Fruit fly (Drosophila melanogaster) whole organism, adult: ENCODE results near the gene SsRbeta.

Experiments used
- Mnt ChIP-seq: fragments of 200-800 bp; sonication (Bioruptor generic); optimal IDR thresholded peaks from 2 replicates; lab custom pipeline; 2016; ENCODE audit warnings: missing biosample characterization, mild to moderate bottlenecking, missing genetic modification characterization
- bab1 ChIP-seq: fragments of 200-800 bp; sonication (Bioruptor generic); optimal IDR thresholded peaks from 3 replicates; lab custom pipeline; 2019; ENCODE audit warnings: missing biosample characterization, mild to moderate bottlenecking, missing genetic modification characterization, moderate library complexity
- pad ChIP-seq: fragments of 200-800 bp; sonication (Bioruptor generic); optimal IDR thresholded peaks from 3 replicates; lab custom pipeline; 2017; ENCODE audit warnings: missing biosample characterization, missing genetic modification characterization, mild to moderate bottlenecking, moderate library complexity, missing genetic modification reagents

DNA sequence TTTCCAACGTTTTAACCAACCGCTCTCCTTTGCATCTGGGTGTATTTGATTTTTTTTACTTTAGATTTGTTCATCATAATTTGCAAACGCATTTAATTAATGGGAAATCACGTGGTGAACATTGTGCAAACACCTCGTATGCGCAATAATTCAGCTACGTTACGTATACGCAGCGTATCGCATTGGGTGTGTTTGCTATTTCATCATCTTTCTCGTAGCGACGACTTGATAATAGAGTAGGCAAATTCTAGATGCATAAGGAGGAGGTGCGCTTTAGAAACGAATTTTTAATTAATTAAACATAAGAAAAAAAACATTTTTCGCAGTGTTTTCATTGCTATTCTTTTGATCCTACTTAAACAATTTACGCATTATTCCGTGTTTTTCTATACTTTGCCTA lies 24.2 kb downstream of the SsRbeta start:
- TF ChIP-seq Mnt (GFP tag; lab: Kevin White, UChicago) (no peak), bab1 (GFP tag; lab: Kevin White, UChicago) (no peak), pad (GFP tag; lab: Kevin White, UChicago) (no peak)
